Worm (Caenorhabditis elegans) whole organism, L4 larva: Measurements from ENCODE around the gene orc-2.

Source experiments
- F10B5.3 ChIP-seq: sonication (generic microtip); optimal IDR thresholded peaks from 2 replicates; lab custom pipeline; 2016; ENCODE audit warnings: mild to moderate bottlenecking, missing genetic modification characterization, missing compliant biosample characterization
- fos-1 ChIP-seq: fragments of 150-350 bp; optimal IDR thresholded peaks from 2 replicates; lab custom pipeline; 2014; ENCODE audit warnings: missing biosample characterization, missing genetic modification characterization
- lin-13 ChIP-seq: fragments of 150-350 bp; optimal IDR thresholded peaks from 2 replicates; lab custom pipeline; 2014; ENCODE audit warnings: missing biosample characterization, missing genetic modification reagents, missing genetic modification characterization
- mdl-1 ChIP-seq, 2 experiments: fragments of 150-350 bp in 1 of 2; sonication (generic microtip) in 1 of 2; optimal IDR thresholded peaks; 2 replicates each; lab custom pipeline; 2014 to 2017; ENCODE audit warnings: missing biosample characterization in 2 of 2, missing genetic modification characterization in 2 of 2
- nhr-25 ChIP-seq: sonication (generic microtip); optimal IDR thresholded peaks from 2 replicates; lab custom pipeline; 2017; ENCODE audit warnings: missing genetic modification characterization, mild to moderate bottlenecking, missing compliant biosample characterization, antibody characterized with exemption, moderate library complexity, borderline replicate concordance; ENCODE audit not compliant: insufficient read depth
- nhr-76 ChIP-seq: fragments of 150-350 bp; optimal IDR thresholded peaks from 2 replicates; lab custom pipeline; 2014; ENCODE audit warnings: missing biosample characterization, missing genetic modification characterization
- pha-4 ChIP-seq, 2 experiments: fragments of 150-350 bp in 1 of 2; fragments of 200-800 bp in 1 of 2; sonication (Bioruptor generic) in 1 of 2; IDR thresholded peaks in 1 of 2; optimal IDR thresholded peaks in 1 of 2; 2 replicates each; pipeline versions ENCODE4 v1.3.6 to Lab custom; 2014 to 2022; ENCODE audit warnings: missing genetic modification characterization in 2 of 2, missing genetic modification reagents in 2 of 2, missing biosample characterization in 1 of 2, missing compliant biosample characterization in 1 of 2
- snpc-4 ChIP-seq: fragments of 150-350 bp; optimal IDR thresholded peaks from 2 replicates; lab custom pipeline; 2014; ENCODE audit warnings: missing biosample characterization, missing genetic modification characterization
- ztf-7 ChIP-seq: fragments of 150-350 bp; optimal IDR thresholded peaks from 2 replicates; lab custom pipeline; 2014; ENCODE audit warnings: missing biosample characterization, missing genetic modification characterization

ce11 chrII:10902104-10902503 is 28.4 kb downstream of the orc-2 start, which contains the start of gene gly-1:
- no peak for TF ChIP-seq nhr-76 (tag; lab: Kevin White, UChicago)
- no peak for TF ChIP-seq mdl-1 (tag; optimal IDR thresholded peaks at IDR 0.05; lab: Kevin White, UChicago)
- no peak for TF ChIP-seq ztf-7
- no peak for TF ChIP-seq nhr-25 (tag; lab: Kevin White, UChicago)
- no peak for TF ChIP-seq snpc-4 (tag; lab: Kevin White, UChicago)
- TF ChIP-seq lin-13 (GFP tag; lab: Kevin White, UChicago), result no peak
- TF ChIP-seq F10B5.3 (tag; lab: Kevin White, UChicago), result no peak
- no peak for TF ChIP-seq fos-1
- no peak for TF ChIP-seq pha-4 (GFP tag; IDR thresholded peaks at IDR 0.05; lab: Robert Waterston, UW)
- no peak for TF ChIP-seq pha-4 (tag; optimal IDR thresholded peaks at IDR 0.05; lab: Kevin White, UChicago)
